Worm (Caenorhabditis elegans) whole organism, midembryonic: ENCODE results near the gene K06B9.6.

Experiments used
- cog-1 ChIP-seq: sonication (generic microtip); optimal IDR thresholded peaks from 2 replicates; lab custom pipeline; 2016; ENCODE audit warnings: missing genetic modification characterization, missing compliant biosample characterization
- flt-1 ChIP-seq: fragments of 200-800 bp; sonication (Bioruptor generic); IDR thresholded peaks from 2 replicates; pipeline ENCODE4 v1.3.6; 2022; ENCODE audit warnings: missing genetic modification characterization, missing compliant biosample characterization
- klf-2 ChIP-seq: fragments of 200-800 bp; sonication (Bioruptor generic); conservative IDR thresholded peaks from 2 replicates; pipeline ENCODE4 v1.3.6; 2022; ENCODE audit warnings: missing genetic modification reagents, missing genetic modification characterization, missing compliant biosample characterization
- med-1 ChIP-seq: sonication (generic microtip); optimal IDR thresholded peaks from 2 replicates; lab custom pipeline; 2017; ENCODE audit warnings: missing genetic modification characterization, mild to moderate bottlenecking, missing compliant biosample characterization, antibody characterized with exemption, missing genetic modification reagents; ENCODE audit not compliant: insufficient read depth
- ref-1 ChIP-seq: fragments of 200-800 bp; sonication (Bioruptor generic); conservative IDR thresholded peaks from 2 replicates; pipeline ENCODE4 v1.3.6; 2022; ENCODE audit warnings: missing genetic modification reagents, missing genetic modification characterization, missing compliant biosample characterization
- tab-1 ChIP-seq: fragments of 200-800 bp; sonication (Bioruptor generic); IDR thresholded peaks from 2 replicates; pipeline ENCODE4 v1.3.6; 2022; ENCODE audit warnings: missing genetic modification characterization, missing compliant biosample characterization

DNA sequence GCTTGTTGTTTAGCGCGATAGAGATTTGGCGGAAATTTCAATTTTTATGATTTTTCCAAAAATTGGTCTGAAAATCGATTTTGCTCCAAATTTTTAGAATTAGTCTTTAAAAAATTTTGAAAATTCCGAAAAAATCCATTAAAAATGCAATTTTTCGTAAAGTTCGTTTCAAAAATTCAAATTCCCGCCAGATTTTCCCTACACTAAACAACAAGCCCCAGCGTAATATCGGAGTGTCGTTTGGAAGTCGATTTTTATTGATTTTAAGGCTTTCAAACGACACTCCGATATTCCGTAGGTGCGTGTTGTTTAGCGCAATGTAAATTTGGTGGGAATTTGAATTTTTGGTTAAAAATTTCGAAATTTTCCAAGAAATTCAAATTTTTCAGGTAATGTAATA, 20.0 kb downstream of the K06B9.6 start:
- TF ChIP-seq klf-2 (GFP tag; lab: Robert Waterston, UW) (no peak), cog-1 (tag; lab: Kevin White, UChicago) (no peak), med-1 (GFP tag; lab: Kevin White, UChicago) (no peak), tab-1 (no peak), ref-1 (GFP tag; lab: Robert Waterston, UW) (no peak), flt-1 (GFP tag; lab: Robert Waterston, UW) (no peak)
